ENCODE assay signal across 2 fruit fly cellular contexts in the genomic region with DNA sequence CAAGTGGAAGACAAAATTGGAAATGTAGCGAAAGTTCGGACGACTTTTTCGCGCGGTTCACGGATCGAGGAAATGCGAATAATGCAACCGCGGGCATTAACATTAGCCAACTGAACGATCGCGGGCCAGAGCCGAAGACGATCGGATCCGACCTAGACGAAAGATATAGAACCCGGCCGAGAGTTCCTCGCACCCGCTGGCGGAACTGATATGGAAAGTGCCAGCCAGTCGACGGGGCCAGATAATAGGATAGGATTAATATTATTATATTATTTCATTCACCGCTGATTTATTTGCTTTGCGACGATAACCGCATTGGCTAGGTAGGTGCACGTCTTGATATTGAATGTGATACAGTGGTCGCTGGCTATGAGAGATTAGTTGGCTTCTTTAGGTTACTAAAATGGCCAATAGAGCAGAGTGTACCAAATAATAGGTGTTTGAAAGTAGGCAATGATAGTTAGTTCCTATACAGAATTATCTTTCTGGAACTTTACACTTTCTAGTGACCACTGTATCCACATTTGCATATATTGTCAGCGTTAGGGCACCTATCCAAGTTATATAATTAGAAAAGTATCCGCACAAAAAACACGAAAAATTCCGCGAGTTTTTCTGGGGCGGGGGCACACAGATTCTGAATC.
TF ChIP-seq lines count a peak whose summit lies in the region.

No protein-coding gene starts in this region.

TF ChIP-seq in whole organism, embryonic, 481 proteins besides CTCF, POLR2A, EP300 and RAD21 (continued from another document and continues in another):
- TF ChIP-seq CG10209 (GFP tag; optimal IDR thresholded peaks at IDR 0.05; lab: Kevin White, UChicago) = peak; percentile 72
- TF ChIP-seq CG17829 (tag; optimal IDR thresholded peaks at IDR 0.05; lab: Kevin White, UChicago) = peak; percentile 30
- TF ChIP-seq wdn (GFP tag; IDR thresholded peaks at IDR 0.05; lab: Robert Waterston, UW) = 0 out of 2 replicates have a peak, but pooled peaks have one; percentile 56
- no peak for TF ChIP-seq CG12744 (GFP tag; optimal IDR thresholded peaks at IDR 0.05; lab: Kevin White, UChicago)
- no peak for TF ChIP-seq CG14965 (GFP tag; optimal IDR thresholded peaks at IDR 0.05; lab: Kevin White, UChicago; ENCODE audit: borderline replicate concordance)
- TF ChIP-seq CG31388 (GFP tag; optimal IDR thresholded peaks at IDR 0.05; lab: Kevin White, UChicago) = peak; percentile 24
- TF ChIP-seq CG9727 (GFP tag; optimal IDR thresholded peaks at IDR 0.05; lab: Kevin White, UChicago) = peak; percentile 67
- TF ChIP-seq vfl (GFP tag; optimal IDR thresholded peaks at IDR 0.05; lab: Kevin White, UChicago) = peak; percentile 19
- peak; percentile 30 for TF ChIP-seq Myb (GFP tag; optimal IDR thresholded peaks at IDR 0.05; lab: Kevin White, UChicago)
- no peak for TF ChIP-seq gcm2 (GFP tag; optimal IDR thresholded peaks at IDR 0.05; lab: Kevin White, UChicago)
- TF ChIP-seq CG4282 (GFP tag; optimal IDR thresholded peaks at IDR 0.05; lab: Kevin White, UChicago) = no peak
- TF ChIP-seq sqz (GFP tag; optimal IDR thresholded peaks at IDR 0.05; lab: Kevin White, UChicago) = peak; percentile 21
- peak; percentile 75 for TF ChIP-seq CoRest (tag; optimal IDR thresholded peaks at IDR 0.05; lab: Kevin White, UChicago)
- peak; percentile 32 for TF ChIP-seq crc (GFP tag; optimal IDR thresholded peaks at IDR 0.05; lab: Kevin White, UChicago)
- peak; percentile 12 for TF ChIP-seq ERR (GFP tag; optimal IDR thresholded peaks at IDR 0.05; lab: Kevin White, UChicago)
- TF ChIP-seq sens (GFP tag; lab: Kevin White, UChicago) = peak; percentile 95
- TF ChIP-seq Fer1 (GFP tag; optimal IDR thresholded peaks at IDR 0.05; lab: Kevin White, UChicago) = peak; percentile 41
- TF ChIP-seq CG2889 (GFP tag; IDR thresholded peaks at IDR 0.05; lab: Robert Waterston, UW) = peak; percentile 77; the same call in 2 of the 3 replicates
- TF ChIP-seq br (optimal IDR thresholded peaks at IDR 0.05; lab: Kevin White, UChicago) = no peak
- TF ChIP-seq CG10267 (tag; optimal IDR thresholded peaks at IDR 0.05; lab: Kevin White, UChicago) = peak; percentile 10
- peak; percentile 69 for TF ChIP-seq Fer3 (tag; optimal IDR thresholded peaks at IDR 0.05; lab: Kevin White, UChicago)
- TF ChIP-seq CG43689 (GFP tag; IDR thresholded peaks at IDR 0.05; lab: Robert Waterston, UW) = peak; percentile 56; the same call in 1 of the 2 replicates
- TF ChIP-seq corto (GFP tag; optimal IDR thresholded peaks at IDR 0.05; lab: Kevin White, UChicago) = peak; percentile 40
- peak; percentile 75 for TF ChIP-seq gem (tag; optimal IDR thresholded peaks at IDR 0.05; lab: Kevin White, UChicago)
- TF ChIP-seq CG10274 (GFP tag; optimal IDR thresholded peaks at IDR 0.05; lab: Kevin White, UChicago) = peak; percentile 28
- TF ChIP-seq amos (GFP tag; IDR thresholded peaks at IDR 0.05; lab: Robert Waterston, UW; ENCODE audit: partially characterized antibody) = no peak
- TF ChIP-seq CG17359 (tag; optimal IDR thresholded peaks at IDR 0.05; lab: Kevin White, UChicago) = peak; percentile 78
- TF ChIP-seq Dfd (GFP tag; optimal IDR thresholded peaks at IDR 0.05; lab: Kevin White, UChicago) = no peak
- peak; percentile 64 for TF ChIP-seq Rx (GFP tag; IDR thresholded peaks at IDR 0.05; lab: Robert Waterston, UW)
- peak; percentile 74 for TF ChIP-seq Oli (tag; optimal IDR thresholded peaks at IDR 0.05; lab: Kevin White, UChicago)
- peak; percentile 42 for TF ChIP-seq CG8924 (tag; optimal IDR thresholded peaks at IDR 0.05; lab: Kevin White, UChicago)
- peak; percentile 65 for TF ChIP-seq CG9817 (tag; optimal IDR thresholded peaks at IDR 0.05; lab: Kevin White, UChicago)
- TF ChIP-seq CG10431 (GFP tag; optimal IDR thresholded peaks at IDR 0.05; lab: Kevin White, UChicago) = peak; percentile 17
- TF ChIP-seq Pdp1 (GFP tag; optimal IDR thresholded peaks at IDR 0.05; lab: Kevin White, UChicago) = peak; percentile 69 to 89
- TF ChIP-seq CG2202 (tag; optimal IDR thresholded peaks at IDR 0.05; lab: Kevin White, UChicago) = peak; percentile 25
- TF ChIP-seq CG6689 (GFP tag; IDR thresholded peaks at IDR 0.05; lab: Robert Waterston, UW) = peak; percentile 76
- TF ChIP-seq Mrtf (GFP tag; IDR thresholded peaks at IDR 0.05; lab: Robert Waterston, UW) = peak; percentile 77; the same call in 2 of the 3 replicates
- TF ChIP-seq en (GFP tag; optimal IDR thresholded peaks at IDR 0.05; lab: Kevin White, UChicago) = peak; percentile 16
- peak; percentile 56 for TF ChIP-seq Mes4 (GFP tag; optimal IDR thresholded peaks at IDR 0.05; lab: Kevin White, UChicago)
- peak; percentile 79 for TF ChIP-seq zfh1 (GFP tag; IDR thresholded peaks at IDR 0.05; lab: Robert Waterston, UW)
- TF ChIP-seq lab (GFP tag; optimal IDR thresholded peaks at IDR 0.05; lab: Kevin White, UChicago) = peak; percentile 87
- no peak for TF ChIP-seq CG7987 (GFP tag; optimal IDR thresholded peaks at IDR 0.05; lab: Kevin White, UChicago)
- TF ChIP-seq grn (GFP tag; optimal IDR thresholded peaks at IDR 0.05; lab: Kevin White, UChicago) = peak; percentile 41
- no peak for TF ChIP-seq CG1602 (GFP tag; optimal IDR thresholded peaks at IDR 0.05; lab: Kevin White, UChicago)
- TF ChIP-seq dimm (GFP tag; IDR thresholded peaks at IDR 0.05; lab: Robert Waterston, UW) = 0 out of 2 replicates have a peak, but pooled peaks have one; percentile 25
- peak; percentile 54; the same call in 1 of the 2 replicates for TF ChIP-seq CG31441 (GFP tag; IDR thresholded peaks at IDR 0.05; lab: Robert Waterston, UW)
- peak; percentile 78 for TF ChIP-seq ara (GFP tag; IDR thresholded peaks at IDR 0.05; lab: Robert Waterston, UW)
- no peak for TF ChIP-seq tna (GFP tag; IDR thresholded peaks at IDR 0.05; lab: Robert Waterston, UW; ENCODE audit: partially characterized antibody)
- TF ChIP-seq HmgZ (tag; optimal IDR thresholded peaks at IDR 0.05; lab: Kevin White, UChicago) = peak; percentile 38
- no peak for TF ChIP-seq CG3407 (GFP tag; optimal IDR thresholded peaks at IDR 0.05; lab: Kevin White, UChicago)
- no peak for TF ChIP-seq CG6791 (GFP tag; IDR thresholded peaks at IDR 0.05; lab: Robert Waterston, UW; ENCODE audit: partially characterized antibody)
- TF ChIP-seq fru (optimal IDR thresholded peaks at IDR 0.05; lab: Kevin White, UChicago) = no peak
- TF ChIP-seq mirr (GFP tag; optimal IDR thresholded peaks at IDR 0.05; lab: Kevin White, UChicago) = peak; percentile 11
- peak; percentile 25; the same call in 1 of the 2 replicates for TF ChIP-seq al (GFP tag; IDR thresholded peaks at IDR 0.05; lab: Robert Waterston, UW)
- peak; percentile 35 for TF ChIP-seq Vsx1 (GFP tag; optimal IDR thresholded peaks at IDR 0.05; lab: Kevin White, UChicago)
- no peak for TF ChIP-seq hb (GFP tag; IDR thresholded peaks at IDR 0.05; lab: Robert Waterston, UW; ENCODE audit: partially characterized antibody)
- TF ChIP-seq tgo (GFP tag; IDR thresholded peaks at IDR 0.05; lab: Robert Waterston, UW) = peak; percentile 73
- peak; percentile 56; the same call in 1 of the 2 replicates for TF ChIP-seq Awh (GFP tag; IDR thresholded peaks at IDR 0.05; lab: Robert Waterston, UW)
- no peak for TF ChIP-seq Atf3 (GFP tag; optimal IDR thresholded peaks at IDR 0.05; lab: Kevin White, UChicago)
- TF ChIP-seq bsh (GFP tag; optimal IDR thresholded peaks at IDR 0.05; lab: Kevin White, UChicago) = peak; percentile 18 to 74

TF ChIP-seq in whole organism, prepupa, 60 proteins besides CTCF, POLR2A, EP300 and RAD21 (continued from another document):
- TF ChIP-seq svp (GFP tag; lab: Kevin White, UChicago) (peak; percentile 80), fd59A (GFP tag; optimal IDR thresholded peaks at IDR 0.05; lab: Kevin White, UChicago) (peak; percentile 57), CG32006 (GFP tag; optimal IDR thresholded peaks at IDR 0.05; lab: Kevin White, UChicago) (peak; percentile 78), CG8119 (GFP tag; IDR thresholded peaks at IDR 0.05; lab: Robert Waterston, UW) (peak; percentile 75), Sox15 (GFP tag; optimal IDR thresholded peaks at IDR 0.05; lab: Kevin White, UChicago) (peak; percentile 54), Eip75B (GFP tag; optimal IDR thresholded peaks at IDR 0.05; lab: Kevin White, UChicago) (peak; percentile 68), Gug (GFP tag; IDR thresholded peaks at IDR 0.05; lab: Robert Waterston, UW) (peak; percentile 77), CG6854 (GFP tag; optimal IDR thresholded peaks at IDR 0.05; lab: Kevin White, UChicago) (no peak), CG15336 (GFP tag; IDR thresholded peaks at IDR 0.05; lab: Robert Waterston, UW) (peak; percentile 76; the same call in 1 of the 2 replicates), CG4318 (GFP tag; optimal IDR thresholded peaks at IDR 0.05; lab: Kevin White, UChicago) (peak; percentile 45), cyc (GFP tag; optimal IDR thresholded peaks at IDR 0.05; lab: Kevin White, UChicago) (peak; percentile 68), Lpt (GFP tag; optimal IDR thresholded peaks at IDR 0.05; lab: Kevin White, UChicago) (peak; percentile 60)
